Worm (Caenorhabditis elegans) whole organism, young adult: ENCODE measurements around the gene ctsa-1.1.
A peak's percentile ranks its signal among the peaks of the same experiment; 100 is the strongest.

Experiments
- B0019.2 ChIP-seq: fragments of 200-800 bp; sonication (Bioruptor generic); conservative IDR thresholded peaks from 2 replicates; pipeline ENCODE4 v1.3.6; 2022; ENCODE audit warnings: missing genetic modification reagents, missing genetic modification characterization, missing compliant biosample characterization
- B0035.1 ChIP-seq: sonication (generic microtip); optimal IDR thresholded peaks from 2 replicates; lab custom pipeline; 2016; ENCODE audit warnings: missing genetic modification characterization, mild to moderate bottlenecking, missing compliant biosample characterization, missing genotype, missing genetic modification reagents
- B0336.3 ChIP-seq: fragments of 200-800 bp; sonication (Bioruptor generic); IDR thresholded peaks from 2 replicates; pipeline ENCODE4 v1.3.6; 2022; ENCODE audit warnings: missing genetic modification characterization, missing compliant biosample characterization
- C06A6.2 ChIP-seq: fragments of 200-800 bp; sonication (Bioruptor generic); conservative IDR thresholded peaks from 2 replicates; pipeline ENCODE4 v1.3.6; 2022; ENCODE audit warnings: missing genetic modification characterization, missing compliant biosample characterization
- D2030.7 ChIP-seq: fragments of 200-800 bp; sonication (Bioruptor generic); IDR thresholded peaks from 2 replicates; pipeline ENCODE4 v1.3.6; 2022; ENCODE audit warnings: missing genetic modification reagents, missing genetic modification characterization, missing compliant biosample characterization
- F10E7.11 ChIP-seq: sonication (generic microtip); optimal IDR thresholded peaks from 2 replicates; lab custom pipeline; 2017; ENCODE audit warnings: mild to moderate bottlenecking, missing genetic modification characterization, moderate library complexity, missing compliant biosample characterization
- F23B12.7 ChIP-seq: sonication (generic microtip); optimal IDR thresholded peaks from 2 replicates; lab custom pipeline; 2017; ENCODE audit warnings: missing genetic modification characterization, mild to moderate bottlenecking, missing compliant biosample characterization, antibody characterized with exemption, moderate library complexity; ENCODE audit not compliant: insufficient read depth
- F52B5.7 ChIP-seq: sonication (generic microtip); optimal IDR thresholded peaks from 2 replicates; lab custom pipeline; 2016; ENCODE audit warnings: mild to moderate bottlenecking, missing genetic modification characterization, missing compliant biosample characterization
- F55B11.4 ChIP-seq: sonication (generic microtip); optimal IDR thresholded peaks from 2 replicates; lab custom pipeline; 2016; ENCODE audit warnings: missing compliant biosample characterization, missing genetic modification characterization, borderline replicate concordance; ENCODE audit not compliant: insufficient read depth
- K12H6.12 ChIP-seq: fragments of 200-800 bp; sonication (Bioruptor generic); optimal IDR thresholded peaks from 2 replicates; lab custom pipeline; 2018; ENCODE audit warnings: mild to moderate bottlenecking, missing genetic modification characterization, missing compliant biosample characterization
- Y56A3A.18 ChIP-seq: fragments of 200-800 bp; sonication (Bioruptor generic); IDR thresholded peaks from 2 replicates; pipeline ENCODE4 v1.3.6; 2022; ENCODE audit warnings: missing genetic modification reagents, missing genetic modification characterization, missing compliant biosample characterization
- ZK185.1 ChIP-seq: sonication (generic microtip); optimal IDR thresholded peaks from 2 replicates; lab custom pipeline; 2016; ENCODE audit warnings: mild to moderate bottlenecking, missing genetic modification characterization, missing compliant biosample characterization; ENCODE audit not compliant: poor library complexity, severe bottlenecking
- attf-5 ChIP-seq: fragments of 200-800 bp; sonication (Bioruptor generic); optimal IDR thresholded peaks from 2 replicates; lab custom pipeline; 2018; ENCODE audit warnings: mild to moderate bottlenecking, missing genetic modification characterization, missing compliant biosample characterization
- ceh-79 ChIP-seq: sonication (generic microtip); optimal IDR thresholded peaks from 2 replicates; lab custom pipeline; 2017; ENCODE audit warnings: mild to moderate bottlenecking, missing genetic modification characterization, missing compliant biosample characterization
- die-1 ChIP-seq: sonication (generic microtip); optimal IDR thresholded peaks from 2 replicates; lab custom pipeline; 2016; ENCODE audit warnings: missing genotype, mild to moderate bottlenecking, missing genetic modification characterization, missing compliant biosample characterization
- dox-1 ChIP-seq: fragments of 200-800 bp; sonication (Bioruptor generic); IDR thresholded peaks from 2 replicates; pipeline ENCODE4 v1.3.6; 2022; ENCODE audit warnings: missing genetic modification reagents, missing genetic modification characterization, missing compliant biosample characterization
- dpl-1 ChIP-seq: fragments of 150-350 bp; optimal IDR thresholded peaks from 2 replicates; lab custom pipeline; 2014; ENCODE audit warnings: missing biosample characterization, missing genetic modification reagents, missing genetic modification characterization
- efl-1 ChIP-seq: fragments of 150-350 bp; optimal IDR thresholded peaks from 2 replicates; lab custom pipeline; 2014; ENCODE audit warnings: missing biosample characterization, missing genetic modification reagents, missing genetic modification characterization
- egrh-3 ChIP-seq: fragments of 200-800 bp; sonication (Bioruptor generic); IDR thresholded peaks from 2 replicates; pipeline ENCODE4 v1.3.6; 2022; ENCODE audit warnings: missing genetic modification reagents, missing genetic modification characterization, missing compliant biosample characterization
- ets-4 ChIP-seq: fragments of 200-800 bp; sonication (Bioruptor generic); optimal IDR thresholded peaks from 2 replicates; lab custom pipeline; 2018; ENCODE audit warnings: mild to moderate bottlenecking, missing genetic modification characterization, missing compliant biosample characterization
- fkh-3 ChIP-seq: sonication (generic microtip); optimal IDR thresholded peaks from 2 replicates; lab custom pipeline; 2016; ENCODE audit warnings: mild to moderate bottlenecking, missing genetic modification characterization, missing compliant biosample characterization
- gei-17 ChIP-seq: fragments of 200-800 bp; sonication (Bioruptor generic); optimal IDR thresholded peaks from 2 replicates; lab custom pipeline; 2018; ENCODE audit warnings: mild to moderate bottlenecking, missing genetic modification characterization, missing compliant biosample characterization
- hmg-1.2 ChIP-seq: fragments of 200-800 bp; sonication (Bioruptor generic); IDR thresholded peaks from 2 replicates; pipeline ENCODE4 v1.3.6; 2022; ENCODE audit warnings: missing genetic modification reagents, missing genetic modification characterization, missing compliant biosample characterization
- let-607 ChIP-seq, 2 experiments: fragments of 200-800 bp in 1 of 2; sonication (Bioruptor generic) in 1 of 2; sonication (generic microtip) in 1 of 2; optimal IDR thresholded peaks; 2 replicates each; lab custom pipeline; 2016 to 2018; ENCODE audit warnings: mild to moderate bottlenecking in 2 of 2, missing compliant biosample characterization in 2 of 2, missing genetic modification characterization in 2 of 2, moderate library complexity in 2 of 2, missing genotype in 1 of 2
- lin-40 ChIP-seq: sonication (generic microtip); optimal IDR thresholded peaks from 2 replicates; lab custom pipeline; 2016; ENCODE audit warnings: missing genetic modification characterization, mild to moderate bottlenecking, missing compliant biosample characterization, missing genotype, missing genetic modification reagents
- lsy-27 ChIP-seq: sonication (generic microtip); optimal IDR thresholded peaks from 2 replicates; lab custom pipeline; 2017; ENCODE audit warnings: missing genetic modification characterization, mild to moderate bottlenecking, missing compliant biosample characterization, antibody characterized with exemption, missing genotype, borderline replicate concordance; ENCODE audit not compliant: insufficient read depth
- madf-3 ChIP-seq: fragments of 200-800 bp; sonication (Bioruptor generic); IDR thresholded peaks from 2 replicates; pipeline ENCODE4 v1.3.6; 2022; ENCODE audit warnings: missing genetic modification reagents, missing genetic modification characterization, missing compliant biosample characterization
- madf-6 ChIP-seq: fragments of 200-800 bp; sonication (Bioruptor generic); IDR thresholded peaks from 2 replicates; pipeline ENCODE4 v1.3.6; 2022; ENCODE audit warnings: missing genetic modification reagents, missing genetic modification characterization, missing compliant biosample characterization
- nfya-1 ChIP-seq: sonication (generic microtip); optimal IDR thresholded peaks from 2 replicates; lab custom pipeline; 2017; ENCODE audit warnings: antibody characterized with exemption, missing compliant biosample characterization, missing genetic modification characterization, borderline replicate concordance; ENCODE audit not compliant: insufficient read depth
- nhr-80 ChIP-seq: sonication (generic microtip); optimal IDR thresholded peaks from 2 replicates; lab custom pipeline; 2016; ENCODE audit warnings: missing genetic modification characterization, missing compliant biosample characterization
- pbrm-1 ChIP-seq: fragments of 200-800 bp; sonication (Bioruptor generic); IDR thresholded peaks from 2 replicates; pipeline ENCODE4 v1.3.6; 2022; ENCODE audit warnings: missing genetic modification reagents, missing genetic modification characterization, missing compliant biosample characterization
- pha-4 ChIP-seq: fragments of 150-350 bp; sonication (generic microtip); optimal IDR thresholded peaks from 2 replicates; lab custom pipeline; 2014; ENCODE audit warnings: missing biosample characterization, missing genetic modification reagents, missing genetic modification characterization
- rcor-1 ChIP-seq: fragments of 200-800 bp; sonication (Bioruptor generic); IDR thresholded peaks from 2 replicates; pipeline ENCODE4 v1.3.6; 2022; ENCODE audit warnings: missing genetic modification reagents, missing genetic modification characterization, missing compliant biosample characterization
- rpc-1 ChIP-seq, 2 experiments: fragments of 150-350 bp in 1 of 2; sonication (generic microtip) in 1 of 2; optimal IDR thresholded peaks; 2 replicates each; lab custom pipeline; 2014 to 2018; ENCODE audit warnings: missing biosample characterization in 1 of 2, missing genetic modification characterization in 1 of 2, missing genetic modification reagents in 1 of 2, missing genotype in 1 of 2
- snpc-1.3 ChIP-seq: sonication (generic microtip); optimal IDR thresholded peaks from 2 replicates; lab custom pipeline; 2017; ENCODE audit warnings: missing genetic modification characterization, mild to moderate bottlenecking, missing compliant biosample characterization, antibody characterized with exemption, moderate library complexity, missing genotype, missing genetic modification reagents; ENCODE audit not compliant: insufficient read depth
- snpc-4 ChIP-seq, 5 experiments: fragments of 150-350 bp in 1 of 5; sonication (generic microtip) in 4 of 5; optimal IDR thresholded peaks; 2 replicates each; lab custom pipeline; 2014 to 2018; ENCODE audit warnings: missing genetic modification characterization in 5 of 5, missing biosample characterization in 3 of 5, antibody characterized with exemption in 2 of 5, mild to moderate bottlenecking in 2 of 5, missing compliant biosample characterization in 2 of 5, missing genotype in 2 of 5, moderate library complexity in 2 of 5, missing genetic modification reagents in 1 of 5
- tbp1 ChIP-seq: fragments of 200-800 bp; sonication (Bioruptor generic); optimal IDR thresholded peaks from 2 replicates; lab custom pipeline; 2018; ENCODE audit warnings: mild to moderate bottlenecking, missing genetic modification characterization, missing compliant biosample characterization
- tlf-1 ChIP-seq: fragments of 200-800 bp; sonication (Bioruptor generic); optimal IDR thresholded peaks from 2 replicates; lab custom pipeline; 2018; ENCODE audit warnings: mild to moderate bottlenecking, missing genetic modification characterization, missing compliant biosample characterization
- unc-62 ChIP-seq: fragments of 150-350 bp; optimal IDR thresholded peaks from 2 replicates; lab custom pipeline; 2014; ENCODE audit warnings: missing biosample characterization, missing genetic modification reagents, missing genetic modification characterization
- ztf-18 ChIP-seq: sonication (generic microtip); optimal IDR thresholded peaks from 2 replicates; lab custom pipeline; 2016; ENCODE audit warnings: missing genotype, mild to moderate bottlenecking, missing genetic modification characterization, missing compliant biosample characterization
- ztf-25 ChIP-seq: fragments of 200-800 bp; sonication (Bioruptor generic); IDR thresholded peaks from 2 replicates; pipeline ENCODE4 v1.3.6; 2022; ENCODE audit warnings: missing genetic modification reagents, missing genetic modification characterization, missing compliant biosample characterization
- ztf-26 ChIP-seq: sonication (generic microtip); optimal IDR thresholded peaks from 2 replicates; lab custom pipeline; 2017; ENCODE audit warnings: missing genetic modification characterization, missing compliant biosample characterization

ctsa-1.1 gene

DNA sequence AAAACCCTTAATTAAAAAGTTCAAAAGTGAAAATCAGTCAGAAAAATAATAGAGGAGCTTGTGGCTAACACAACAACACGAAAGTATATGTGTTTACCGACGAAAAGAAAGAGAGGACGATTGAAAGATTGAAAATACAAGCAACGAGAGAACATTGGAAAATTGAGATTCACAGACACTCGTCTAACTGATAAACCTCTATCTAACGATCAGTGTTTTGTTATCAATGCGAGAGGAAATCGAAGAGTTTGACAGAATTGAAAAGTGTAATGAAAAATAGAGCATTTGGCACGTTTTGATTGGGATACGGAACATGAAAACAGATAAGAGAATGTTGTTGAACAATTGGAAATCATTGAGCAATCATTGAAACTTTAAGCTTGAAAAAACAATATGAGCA is 8.8 kb upstream of the ctsa-1.1 start:
- peak; percentile 8 for TF ChIP-seq tlf-1
- TF ChIP-seq attf-5 (GFP tag; lab: Kevin White, UChicago), result peak; percentile 17
- peak; percentile 50 for TF ChIP-seq ets-4
- peak in 1 of 2 experiments; percentile 54 for TF ChIP-seq let-607 (tag; optimal IDR thresholded peaks at IDR 0.05; lab: Kevin White, UChicago)
- no peak for TF ChIP-seq efl-1
- peak; percentile 53; the same call in 1 of the 2 replicates for TF ChIP-seq hmg-1.2 (GFP tag; lab: Robert Waterston, UW)
- TF ChIP-seq lsy-27 (tag; lab: Kevin White, UChicago), result no peak
- peak; percentile 27 for TF ChIP-seq lin-40 (tag; lab: Kevin White, UChicago)
- TF ChIP-seq ZK185.1 (tag; lab: Kevin White, UChicago), result no peak
- peak; percentile 19 for TF ChIP-seq tbp1 (GFP tag; lab: Kevin White, UChicago)
- peak; percentile 94 for TF ChIP-seq nhr-80 (tag; lab: Kevin White, UChicago)
- peak; percentile 40 for TF ChIP-seq pha-4

DNA sequence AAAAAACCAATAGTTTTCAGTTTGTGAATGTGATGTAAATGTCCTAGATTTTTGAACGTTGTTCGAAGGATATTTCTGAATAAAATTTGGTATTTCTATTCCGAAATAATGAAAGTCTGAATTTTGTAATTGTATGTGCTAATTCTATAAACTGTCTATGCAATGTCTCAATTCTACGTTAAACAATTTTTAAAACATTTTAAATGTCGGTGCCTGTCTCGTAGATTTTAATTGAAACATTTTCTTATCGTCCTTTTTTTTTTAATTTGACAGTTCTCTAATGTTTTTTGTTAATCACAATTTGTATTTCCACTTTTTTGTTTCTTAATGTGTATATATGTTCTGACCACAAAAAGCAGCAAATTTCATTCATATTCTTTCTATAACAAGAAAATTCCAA is 7.7 kb upstream of the ctsa-1.1 start, which contains the start of gene F41C3.7:
F41C3.7 (plus strand) TSS at position 301 of the 400 bp plus-strand sequence.
- TF ChIP-seq madf-6 (GFP tag; lab: Robert Waterston, UW) (no peak), snpc-4 (GFP tag; optimal IDR thresholded peaks at IDR 0.05; lab: Kevin White, UChicago) (no peak), snpc-4 (tag; optimal IDR thresholded peaks at IDR 0.05; lab: Kevin White, UChicago) (no peak), F55B11.4 (no peak), C06A6.2 (GFP tag; lab: Robert Waterston, UW) (no peak), dpl-1 (GFP tag; lab: Kevin White, UChicago) (no peak), ztf-18 (tag; lab: Kevin White, UChicago) (no peak), unc-62 (no peak), B0019.2 (GFP tag; lab: Robert Waterston, UW) (no peak), F23B12.7 (no peak), rpc-1 (optimal IDR thresholded peaks at IDR 0.05; lab: Kevin White, UChicago) (no peak), rpc-1 (tag; optimal IDR thresholded peaks at IDR 0.05; lab: Kevin White, UChicago) (no peak), fkh-3 (tag; lab: Kevin White, UChicago) (no peak), pbrm-1 (no peak), K12H6.12 (no peak)

DNA sequence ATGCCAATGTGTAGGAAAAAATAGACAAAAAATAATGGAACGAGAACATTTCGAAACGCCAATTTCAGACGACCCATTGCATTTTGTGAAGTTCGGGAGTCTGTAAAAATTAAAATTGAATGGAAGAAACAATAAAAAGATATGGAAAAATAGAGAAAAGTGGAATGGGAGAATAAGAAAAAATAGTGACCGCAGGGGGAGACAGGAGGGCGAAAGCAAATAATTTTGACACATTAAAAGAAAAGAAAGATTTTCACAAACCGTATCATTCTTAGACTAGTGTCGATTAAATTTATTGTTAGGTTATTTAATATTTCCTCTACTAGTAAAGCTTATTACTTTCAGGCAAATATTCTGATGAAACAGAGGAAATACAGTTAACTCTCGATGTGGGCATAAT is 3.6 kb upstream of the ctsa-1.1 start, which contains the start of gene F41C3.11:
F41C3.11 (minus strand) TSS at position 101 of the 400 bp plus-strand sequence.
- TF ChIP-seq let-607 (tag; optimal IDR thresholded peaks at IDR 0.05; lab: Kevin White, UChicago) (no peak), tlf-1 (no peak), efl-1 (no peak), snpc-1.3 (tag; lab: Kevin White, UChicago) (no peak), madf-3 (no peak), Y56A3A.18 (GFP tag; lab: Robert Waterston, UW) (no peak), F52B5.7 (tag; lab: Kevin White, UChicago) (no peak)

DNA sequence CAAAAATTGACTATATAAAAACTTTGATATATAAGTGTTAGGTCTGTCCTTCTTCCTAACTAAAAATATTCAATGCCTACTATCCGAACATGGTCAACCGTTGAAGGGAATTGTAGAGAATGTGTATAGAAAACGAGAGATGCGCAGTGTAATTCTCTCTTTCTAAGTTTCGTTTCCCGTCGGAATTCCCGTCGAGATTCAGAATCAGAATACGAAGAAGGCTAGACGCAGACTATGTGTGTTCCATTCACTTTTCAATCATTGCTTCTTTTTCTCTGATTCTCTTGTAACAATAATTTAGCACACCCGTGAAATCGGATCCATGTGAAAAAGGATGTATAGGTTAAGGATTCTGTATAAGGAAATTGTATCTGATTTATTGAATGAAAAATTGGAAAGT is 3.0 kb upstream of the ctsa-1.1 start:
- TF ChIP-seq F52B5.7 (tag; lab: Kevin White, UChicago) (no peak), nfya-1 (tag; lab: Kevin White, UChicago) (no peak), ceh-79 (tag; lab: Kevin White, UChicago) (no peak), pbrm-1 (no peak), rcor-1 (GFP tag; lab: Robert Waterston, UW) (no peak), ztf-25 (no peak), dox-1 (GFP tag; lab: Robert Waterston, UW) (no peak), B0019.2 (GFP tag; lab: Robert Waterston, UW) (no peak), ztf-26 (tag; lab: Kevin White, UChicago) (no peak), B0336.3 (no peak), B0035.1 (tag; lab: Kevin White, UChicago) (no peak), F10E7.11 (tag; lab: Kevin White, UChicago) (no peak), die-1 (tag; lab: Kevin White, UChicago) (no peak), egrh-3 (GFP tag; lab: Robert Waterston, UW) (no peak), D2030.7 (GFP tag; lab: Robert Waterston, UW) (no peak), gei-17 (GFP tag; lab: Kevin White, UChicago) (no peak)
- TF ChIP-seq, all 124 proteins: peak for 0
